Fruit fly (Drosophila melanogaster) whole organism, embryonic: ENCODE results near the gene CG8675.

Source experiments
- Adf1 ChIP-seq: fragments of 200-800 bp; sonication (Bioruptor generic); IDR thresholded peaks from 2 replicates; pipeline ENCODE4 v1.3.6; 2022; ENCODE audit warnings: missing biosample characterization, missing genetic modification characterization
- Aef1 ChIP-seq: fragments of 200-800 bp; sonication (Bioruptor generic); IDR thresholded peaks from 3 replicates; pipeline ENCODE4 v1.3.6; 2022; ENCODE audit warnings: missing biosample characterization, missing genetic modification characterization
- CG10565 ChIP-seq: fragments of 200-800 bp; sonication (Bioruptor generic); optimal IDR thresholded peaks from 3 replicates; lab custom pipeline; 2016; ENCODE audit warnings: missing biosample characterization, mild to moderate bottlenecking, missing genetic modification characterization
- CG11560 ChIP-seq: fragments of 200-800 bp; sonication (Bioruptor generic); IDR thresholded peaks from 3 replicates; pipeline ENCODE4 v1.3.6; 2022; ENCODE audit warnings: missing biosample characterization, missing genetic modification characterization
- CG13775 ChIP-seq: fragments of 200-800 bp; sonication (Bioruptor generic); optimal IDR thresholded peaks from 3 replicates; lab custom pipeline; 2017; ENCODE audit warnings: missing biosample characterization, mild to moderate bottlenecking, missing genetic modification characterization
- CG15514 ChIP-seq: fragments of 200-800 bp; sonication (Bioruptor generic); optimal IDR thresholded peaks from 3 replicates; lab custom pipeline; 2017; ENCODE audit warnings: missing biosample characterization, missing genetic modification characterization, mild to moderate bottlenecking, moderate library complexity, missing genetic modification reagents
- CG16815 ChIP-seq: fragments of 200-800 bp; sonication (Bioruptor generic); optimal IDR thresholded peaks from 3 replicates; lab custom pipeline; 2017; ENCODE audit warnings: missing biosample characterization, mild to moderate bottlenecking, missing genetic modification characterization
- CG17186 ChIP-seq: fragments of 200-800 bp; sonication (Bioruptor generic); optimal IDR thresholded peaks from 3 replicates; lab custom pipeline; 2017; ENCODE audit warnings: missing biosample characterization, missing genetic modification reagents, missing genetic modification characterization
- CG17328 ChIP-seq: fragments of 200-800 bp; sonication (Bioruptor generic); IDR thresholded peaks from 2 replicates; pipeline ENCODE4 v1.3.6; 2022; ENCODE audit warnings: missing biosample characterization, missing genetic modification characterization
- CG2129 ChIP-seq: fragments of 200-800 bp; sonication (Bioruptor generic); IDR thresholded peaks from 2 replicates; pipeline ENCODE4 v1.3.6; 2022; ENCODE audit warnings: missing biosample characterization, missing genetic modification characterization; ENCODE audit not compliant: partially characterized antibody
- CG31388 ChIP-seq: fragments of 200-800 bp; sonication (Bioruptor generic); optimal IDR thresholded peaks from 2 replicates; lab custom pipeline; 2016; ENCODE audit warnings: missing biosample characterization, missing genetic modification characterization
- CG7372 ChIP-seq: fragments of 200-800 bp; sonication (Bioruptor generic); IDR thresholded peaks from 2 replicates; pipeline ENCODE4 v1.3.6; 2022; ENCODE audit warnings: missing biosample characterization, missing genetic modification characterization
- CG7928 ChIP-seq: fragments of 200-800 bp; sonication (Bioruptor generic); optimal IDR thresholded peaks from 2 replicates; lab custom pipeline; 2017; ENCODE audit warnings: missing biosample characterization, mild to moderate bottlenecking, missing genetic modification characterization
- CG8359 ChIP-seq: fragments of 200-800 bp; sonication (Bioruptor generic); optimal IDR thresholded peaks from 2 replicates; lab custom pipeline; 2017; ENCODE audit warnings: missing biosample characterization, mild to moderate bottlenecking, missing genetic modification characterization, borderline replicate concordance
- CG8478 ChIP-seq: fragments of >200 bp; optimal IDR thresholded peaks from 2 replicates; lab custom pipeline; 2018
- CTCF ChIP-seq: fragments of 200-800 bp; sonication (Bioruptor generic); optimal IDR thresholded peaks from 2 replicates; lab custom pipeline; 2017; ENCODE audit warnings: missing biosample characterization, mild to moderate bottlenecking, missing genetic modification characterization, moderate library complexity
- CrebB ChIP-seq: fragments of 200-800 bp; sonication (Bioruptor generic); optimal IDR thresholded peaks from 3 replicates; lab custom pipeline; 2018; ENCODE audit warnings: missing biosample characterization, mild to moderate bottlenecking, missing genetic modification characterization
- D ChIP-seq, 2 experiments: fragments of 200-800 bp in 1 of 2; fragments of >200 bp in 1 of 2; sonication (Bioruptor generic) in 1 of 2; optimal IDR thresholded peaks; 2 replicates in 1 of 2; 3 replicates in 1 of 2; lab custom pipeline; 2017; ENCODE audit warnings: mild to moderate bottlenecking in 1 of 2, missing biosample characterization in 1 of 2, missing genetic modification characterization in 1 of 2, missing genetic modification reagents in 1 of 2
- Dip3 ChIP-seq: fragments of 200-800 bp; sonication (Bioruptor generic); optimal IDR thresholded peaks from 3 replicates; lab custom pipeline; 2016; ENCODE audit warnings: missing biosample characterization, missing genetic modification characterization
- E2f2 ChIP-seq: fragments of 200-800 bp; sonication (Bioruptor generic); IDR thresholded peaks from 2 replicates; pipeline ENCODE4 v1.3.6; 2022; ENCODE audit warnings: missing biosample characterization, missing genetic modification characterization
- Ets65A ChIP-seq: fragments of 200-800 bp; sonication (Bioruptor generic); peaks from one replicate; lab custom pipeline; 2016; ENCODE audit warnings: missing biosample characterization, missing genetic modification characterization
- Gsc ChIP-seq: fragments of 200-800 bp; sonication (Bioruptor generic); IDR thresholded peaks from 2 replicates; pipeline ENCODE4 v1.3.6; 2022; ENCODE audit warnings: missing biosample characterization, missing genetic modification characterization
- H15 ChIP-seq: fragments of 200-800 bp; sonication (Bioruptor generic); IDR thresholded peaks from 3 replicates; pipeline ENCODE4 v1.3.6; 2022; ENCODE audit warnings: missing biosample characterization, missing genetic modification characterization
- Hey ChIP-seq: fragments of 200-800 bp; sonication (Bioruptor generic); optimal IDR thresholded peaks from 3 replicates; lab custom pipeline; 2018; ENCODE audit warnings: missing biosample characterization, mild to moderate bottlenecking, missing genetic modification characterization
- Lim3 ChIP-seq: fragments of 200-800 bp; sonication (Bioruptor generic); IDR thresholded peaks from 2 replicates; pipeline ENCODE4 v1.3.6; 2022; ENCODE audit warnings: missing biosample characterization, missing genetic modification characterization
- Meics ChIP-seq: fragments of 200-800 bp; sonication (Bioruptor generic); optimal IDR thresholded peaks from 2 replicates; lab custom pipeline; 2017; ENCODE audit warnings: missing biosample characterization, mild to moderate bottlenecking, missing genetic modification characterization
- Neu2 ChIP-seq: fragments of 200-800 bp; sonication (Bioruptor generic); optimal IDR thresholded peaks from 3 replicates; lab custom pipeline; 2016; ENCODE audit warnings: missing biosample characterization, missing genetic modification characterization, borderline replicate concordance
- Nf-YB ChIP-seq: fragments of 200-800 bp; sonication (Bioruptor generic); optimal IDR thresholded peaks from 3 replicates; lab custom pipeline; 2019; ENCODE audit warnings: missing biosample characterization, mild to moderate bottlenecking, missing genetic modification characterization, moderate library complexity
- Nf-YC ChIP-seq: fragments of 200-800 bp; optimal IDR thresholded peaks from 3 replicates; lab custom pipeline; 2019; ENCODE audit warnings: missing biosample characterization, mild to moderate bottlenecking, missing genetic modification characterization, moderate library complexity
- TFAM ChIP-seq: fragments of 200-800 bp; sonication (Bioruptor generic); optimal IDR thresholded peaks from 2 replicates; lab custom pipeline; 2017; ENCODE audit warnings: missing biosample characterization, missing genetic modification characterization, inconsistent platforms
- ac ChIP-seq: fragments of 200-800 bp; sonication (Bioruptor generic); optimal IDR thresholded peaks from 3 replicates; lab custom pipeline; 2017; ENCODE audit warnings: missing biosample characterization, mild to moderate bottlenecking, missing genetic modification characterization
- az2 ChIP-seq: fragments of 200-800 bp; sonication (Bioruptor generic); optimal IDR thresholded peaks from 3 replicates; lab custom pipeline; 2016; ENCODE audit warnings: missing biosample characterization, missing genetic modification characterization
- bab2 ChIP-seq: fragments of 200-800 bp; sonication (Bioruptor generic); optimal IDR thresholded peaks from 2 replicates; lab custom pipeline; 2016; ENCODE audit warnings: missing biosample characterization, missing genetic modification characterization
- bigmax ChIP-seq: fragments of 200-800 bp; sonication (Bioruptor generic); optimal IDR thresholded peaks from 2 replicates; lab custom pipeline; 2018; ENCODE audit warnings: missing biosample characterization, mild to moderate bottlenecking, missing genetic modification characterization
- cas ChIP-seq: fragments of 200-800 bp; sonication (Bioruptor generic); IDR thresholded peaks from 2 replicates; pipeline ENCODE4 v1.3.6; 2022; ENCODE audit warnings: missing biosample characterization, missing genetic modification characterization
- caup ChIP-seq: fragments of 200-800 bp; sonication (Bioruptor generic); optimal IDR thresholded peaks from 3 replicates; lab custom pipeline; 2017; ENCODE audit warnings: missing biosample characterization, mild to moderate bottlenecking, missing genetic modification characterization, moderate library complexity; ENCODE audit not compliant: severe bottlenecking
- corto ChIP-seq: fragments of 200-800 bp; sonication (Bioruptor generic); optimal IDR thresholded peaks from 2 replicates; lab custom pipeline; 2016; ENCODE audit warnings: missing biosample characterization, mild to moderate bottlenecking, missing genetic modification characterization, moderate library complexity
- dmrt11E ChIP-seq: fragments of 200-800 bp; sonication (Bioruptor generic); optimal IDR thresholded peaks from 3 replicates; lab custom pipeline; 2018; ENCODE audit warnings: missing biosample characterization, mild to moderate bottlenecking, missing genetic modification characterization, moderate library complexity
- dpn ChIP-seq, 2 experiments: fragments of 200-800 bp; sonication (Bioruptor generic); optimal IDR thresholded peaks; 3 replicates each; lab custom pipeline; 2016; ENCODE audit warnings: missing biosample characterization in 2 of 2, missing genetic modification characterization in 2 of 2
- dysf ChIP-seq: fragments of 200-800 bp; sonication (Bioruptor generic); IDR thresholded peaks from 3 replicates; pipeline ENCODE4 v1.3.6; 2022; ENCODE audit warnings: missing biosample characterization, missing genetic modification characterization
- emc ChIP-seq: fragments of 200-800 bp; sonication (Bioruptor generic); optimal IDR thresholded peaks from 2 replicates; lab custom pipeline; 2016; ENCODE audit warnings: missing biosample characterization, missing genetic modification characterization
- eyg ChIP-seq: fragments of 200-800 bp; sonication (Bioruptor generic); optimal IDR thresholded peaks from 3 replicates; lab custom pipeline; 2016; ENCODE audit warnings: missing biosample characterization, missing genetic modification characterization
- gcm ChIP-seq: fragments of 200-800 bp; sonication (Bioruptor generic); optimal IDR thresholded peaks from 2 replicates; lab custom pipeline; 2019; ENCODE audit warnings: missing biosample characterization, mild to moderate bottlenecking, missing genetic modification characterization, moderate library complexity
- oc ChIP-seq: fragments of 200-800 bp; sonication (Bioruptor generic); optimal IDR thresholded peaks from 2 replicates; lab custom pipeline; 2018; ENCODE audit warnings: missing biosample characterization, mild to moderate bottlenecking, missing genetic modification characterization, moderate library complexity
- odd ChIP-seq: fragments of 200-800 bp; sonication (Bioruptor generic); optimal IDR thresholded peaks from 2 replicates; lab custom pipeline; 2017; ENCODE audit warnings: missing biosample characterization, mild to moderate bottlenecking, missing genetic modification characterization
- rib ChIP-seq: fragments of 200-800 bp; sonication (Bioruptor generic); IDR thresholded peaks from 2 replicates; pipeline ENCODE4 v1.3.6; 2022; ENCODE audit warnings: missing biosample characterization, missing genetic modification characterization
- slbo ChIP-seq: fragments of 200-800 bp; sonication (Bioruptor generic); IDR thresholded peaks from 2 replicates; pipeline ENCODE4 v1.3.6; 2022; ENCODE audit warnings: missing biosample characterization, missing genetic modification characterization
- sug ChIP-seq: fragments of 200-800 bp; optimal IDR thresholded peaks from 2 replicates; lab custom pipeline; 2019; ENCODE audit warnings: missing biosample characterization, mild to moderate bottlenecking, missing genetic modification characterization, moderate library complexity
- tll ChIP-seq, 2 experiments: fragments of 200-800 bp in 1 of 2; fragments of >200 bp in 1 of 2; sonication (Bioruptor generic) in 1 of 2; optimal IDR thresholded peaks; 2 replicates each; lab custom pipeline; 2017 to 2019; ENCODE audit warnings: missing biosample characterization in 2 of 2, missing genetic modification characterization in 2 of 2, mild to moderate bottlenecking in 1 of 2, moderate library complexity in 1 of 2
- toy ChIP-seq: fragments of 200-800 bp; sonication (Bioruptor generic); IDR thresholded peaks from 2 replicates; pipeline ENCODE4 v1.3.6; 2022; ENCODE audit warnings: missing biosample characterization, missing genetic modification characterization
- wor ChIP-seq: fragments of 200-800 bp; sonication (Bioruptor generic); IDR thresholded peaks from 2 replicates; pipeline ENCODE4 v1.3.6; 2022; ENCODE audit warnings: missing biosample characterization, missing genetic modification characterization

CG8675 gene

DNA sequence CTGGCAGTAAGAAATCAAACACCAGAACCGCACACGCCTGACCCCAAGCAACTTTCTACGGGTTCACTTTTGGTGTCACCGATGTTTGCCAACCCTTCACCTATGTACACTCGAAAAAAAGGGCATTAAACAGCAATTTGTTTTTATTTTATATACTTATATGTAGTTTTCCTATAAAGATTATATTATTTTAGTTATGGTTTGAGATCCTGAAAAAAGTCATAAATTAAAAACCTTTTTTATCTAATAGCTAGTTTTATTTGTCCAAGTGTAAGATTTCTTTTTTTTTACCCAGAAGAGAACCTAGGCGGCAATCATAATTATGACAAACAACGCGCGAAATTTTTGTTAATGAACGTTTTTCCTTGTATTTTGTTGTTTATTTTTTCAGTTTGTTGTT, 44.1 kb upstream of the CG8675 start (continued):
- TF ChIP-seq tll (GFP tag; optimal IDR thresholded peaks at IDR 0.05; lab: Kevin White, UChicago) (no peak), CG15514 (GFP tag; lab: Kevin White, UChicago) (peak; percentile 26), E2f2 (GFP tag; lab: Robert Waterston, UW) (no peak), rib (no peak), az2 (peak; percentile 26), Adf1 (no peak), dpn (GFP tag; optimal IDR thresholded peaks at IDR 0.05; lab: Kevin White, UChicago) (peak in 1 of 2 experiments; percentile 36), Neu2 (GFP tag; lab: Kevin White, UChicago) (no peak), CG31388 (GFP tag; lab: Kevin White, UChicago) (no peak), eyg (GFP tag; lab: Kevin White, UChicago) (no peak), CG16815 (GFP tag; lab: Kevin White, UChicago) (no peak), Aef1 (GFP tag; lab: Robert Waterston, UW) (0 out of 3 replicates have a peak, but pooled peaks have one; percentile 25), odd (GFP tag; lab: Kevin White, UChicago) (no peak), dysf (GFP tag; lab: Robert Waterston, UW) (peak; percentile 71), CG17328 (GFP tag; lab: Robert Waterston, UW) (0 out of 2 replicates have a peak, but pooled peaks have one; percentile 57), CTCF (GFP tag; lab: Kevin White, UChicago) (no peak), CG17186 (no peak), ac (no peak), Nf-YC (tag; lab: Kevin White, UChicago) (peak; percentile 5), dmrt11E (tag; lab: Kevin White, UChicago) (peak; percentile 20), CG7372 (peak; percentile 61), sug (tag; lab: Kevin White, UChicago) (no peak), CG8478 (no peak), Ets65A (GFP tag; lab: Kevin White, UChicago) (peak; percentile 85), slbo (GFP tag; lab: Robert Waterston, UW) (peak; percentile 66), Dip3 (no peak), CG8359 (GFP tag; lab: Kevin White, UChicago) (no peak), toy (no peak), H15 (GFP tag; lab: Robert Waterston, UW) (0 out of 3 replicates have a peak, but pooled peaks have one; percentile 46), CG2129 (GFP tag; lab: Robert Waterston, UW) (no peak), corto (GFP tag; lab: Kevin White, UChicago) (no peak), Gsc (no peak), Hey (tag; lab: Kevin White, UChicago) (no peak), oc (no peak), Lim3 (GFP tag; lab: Robert Waterston, UW) (no peak), D (optimal IDR thresholded peaks at IDR 0.05; lab: Kevin White, UChicago) (no peak), D (GFP tag; optimal IDR thresholded peaks at IDR 0.05; lab: Kevin White, UChicago) (peak; percentile 7), CG10565 (GFP tag; lab: Kevin White, UChicago) (no peak), CG11560 (tag; lab: Robert Waterston, UW) (no peak), cas (no peak), CG13775 (GFP tag; lab: Kevin White, UChicago) (peak; percentile 8), CG7928 (peak; percentile 0), gcm (no peak), Nf-YB (GFP tag; lab: Kevin White, UChicago) (no peak), bigmax (no peak), CrebB (tag; lab: Kevin White, UChicago) (no peak), caup (peak; percentile 9), wor (0 out of 2 replicates have a peak, but pooled peaks have one; percentile 17), TFAM (no peak), bab2 (GFP tag; lab: Kevin White, UChicago) (no peak), emc (no peak), Meics (GFP tag; lab: Kevin White, UChicago) (peak; percentile 55)
